In genomic region chr2L:8163025-8163351, dm6 we compare ENCODE assay signal across 1 fruit fly cellular context.
A peak's percentile ranks its signal among the peaks of the same experiment; 100 is the strongest.
TF ChIP-seq lines count a peak whose summit lies in the region.

TSS of gene Piezo (plus strand) at chr2L:8163073.

TF ChIP-seq in whole organism, embryonic, 481 proteins besides CTCF, POLR2A, EP300 and RAD21 (continued from another document):
- TF ChIP-seq jigr1 (GFP tag; IDR thresholded peaks at IDR 0.05; lab: Robert Waterston, UW) = no peak
- no peak for TF ChIP-seq maf-S (GFP tag; optimal IDR thresholded peaks at IDR 0.05; lab: Kevin White, UChicago)
- no peak for TF ChIP-seq CG13894 (tag; optimal IDR thresholded peaks at IDR 0.05; lab: Kevin White, UChicago)
- TF ChIP-seq Fer3 (tag; optimal IDR thresholded peaks at IDR 0.05; lab: Kevin White, UChicago) = no peak
- TF ChIP-seq rib (GFP tag; IDR thresholded peaks at IDR 0.05; lab: Robert Waterston, UW) = no peak
- no peak for TF ChIP-seq pho (GFP tag; optimal IDR thresholded peaks at IDR 0.05; lab: Kevin White, UChicago)
- no peak for TF ChIP-seq CG9876 (GFP tag; optimal IDR thresholded peaks at IDR 0.05; lab: Kevin White, UChicago)
- TF ChIP-seq CG4328 (GFP tag; optimal IDR thresholded peaks at IDR 0.05; lab: Kevin White, UChicago) = no peak
- no peak for TF ChIP-seq Rfx (GFP tag; IDR thresholded peaks at IDR 0.05; lab: Robert Waterston, UW)
- no peak for TF ChIP-seq CG12391 (tag; optimal IDR thresholded peaks at IDR 0.05; lab: Kevin White, UChicago)
- no peak for TF ChIP-seq CG18764 (GFP tag; optimal IDR thresholded peaks at IDR 0.05; lab: Kevin White, UChicago)
- TF ChIP-seq inv (GFP tag; IDR thresholded peaks at IDR 0.05; lab: Robert Waterston, UW; ENCODE audit: partially characterized antibody) = peak; percentile 6; the same call in 1 of the 2 replicates
- TF ChIP-seq CG3847 (GFP tag; IDR thresholded peaks at IDR 0.05; lab: Robert Waterston, UW) = no peak
- no peak for TF ChIP-seq Sin3A (optimal IDR thresholded peaks at IDR 0.05; lab: Kevin White, UChicago)
- no peak for TF ChIP-seq Optix (GFP tag; IDR thresholded peaks at IDR 0.05; lab: Robert Waterston, UW)
- TF ChIP-seq CG12155 (GFP tag; optimal IDR thresholded peaks at IDR 0.05; lab: Kevin White, UChicago) = no peak
- peak; percentile 13; the same call in 1 of the 2 replicates for TF ChIP-seq ato (GFP tag; IDR thresholded peaks at IDR 0.05; lab: Robert Waterston, UW; ENCODE audit: partially characterized antibody)
- no peak for TF ChIP-seq CG4617 (GFP tag; optimal IDR thresholded peaks at IDR 0.05; lab: Kevin White, UChicago; ENCODE audit: borderline replicate concordance)
- 0 out of 3 replicates have a peak, but pooled peaks have one; percentile 32 for TF ChIP-seq hb (GFP tag; IDR thresholded peaks at IDR 0.05; lab: Robert Waterston, UW; ENCODE audit: partially characterized antibody)
- TF ChIP-seq bowl (GFP tag; IDR thresholded peaks at IDR 0.05; lab: Robert Waterston, UW) = no peak
- TF ChIP-seq tna (GFP tag; IDR thresholded peaks at IDR 0.05; lab: Robert Waterston, UW; ENCODE audit: partially characterized antibody) = 0 out of 2 replicates have a peak, but pooled peaks have one; percentile 7
- no peak for TF ChIP-seq Xrp1 (GFP tag; IDR thresholded peaks at IDR 0.05; lab: Robert Waterston, UW)
- TF ChIP-seq cato (GFP tag; optimal IDR thresholded peaks at IDR 0.05; lab: Kevin White, UChicago; ENCODE audit: borderline replicate concordance) = no peak
- TF ChIP-seq CG32532 (GFP tag; IDR thresholded peaks at IDR 0.05; lab: Robert Waterston, UW) = no peak
- no peak for TF ChIP-seq CG4282 (GFP tag; optimal IDR thresholded peaks at IDR 0.05; lab: Kevin White, UChicago)
- no peak for TF ChIP-seq CG8765 (GFP tag; IDR thresholded peaks at IDR 0.05; lab: Robert Waterston, UW)
- no peak for TF ChIP-seq dmrt11E (tag; optimal IDR thresholded peaks at IDR 0.05; lab: Kevin White, UChicago)
- no peak for TF ChIP-seq Gsc (GFP tag; IDR thresholded peaks at IDR 0.05; lab: Robert Waterston, UW)
- TF ChIP-seq cas (GFP tag; IDR thresholded peaks at IDR 0.05; lab: Robert Waterston, UW) = no peak
- TF ChIP-seq tup (GFP tag; optimal IDR thresholded peaks at IDR 0.05; lab: Kevin White, UChicago) = no peak
- no peak for TF ChIP-seq CG30403 (GFP tag; optimal IDR thresholded peaks at IDR 0.05; lab: Kevin White, UChicago)
- TF ChIP-seq insv (GFP tag; optimal IDR thresholded peaks at IDR 0.05; lab: Kevin White, UChicago) = no peak
- TF ChIP-seq CG11695 (GFP tag; IDR thresholded peaks at IDR 0.05; lab: Robert Waterston, UW) = no peak
- TF ChIP-seq amos (GFP tag; IDR thresholded peaks at IDR 0.05; lab: Robert Waterston, UW; ENCODE audit: partially characterized antibody) = peak; percentile 58; the same call in 1 of the 2 replicates
- TF ChIP-seq CG10209 (GFP tag; optimal IDR thresholded peaks at IDR 0.05; lab: Kevin White, UChicago) = peak; percentile 15
- peak; percentile 4 for TF ChIP-seq CG5180 (GFP tag; optimal IDR thresholded peaks at IDR 0.05; lab: Kevin White, UChicago)
- no peak for TF ChIP-seq CG2875 (GFP tag; optimal IDR thresholded peaks at IDR 0.05; lab: Kevin White, UChicago)
- TF ChIP-seq slou (GFP tag; optimal IDR thresholded peaks at IDR 0.05; lab: Kevin White, UChicago) = no peak
- no peak for TF ChIP-seq BEAF-32 (GFP tag; optimal IDR thresholded peaks at IDR 0.05; lab: Kevin White, UChicago)
- TF ChIP-seq crol (GFP tag; IDR thresholded peaks at IDR 0.05; lab: Robert Waterston, UW) = peak; percentile 4; the same call in 1 of the 2 replicates
- no peak for TF ChIP-seq CG31388 (GFP tag; optimal IDR thresholded peaks at IDR 0.05; lab: Kevin White, UChicago)
- peak; percentile 51 for TF ChIP-seq nau (GFP tag; optimal IDR thresholded peaks at IDR 0.05; lab: Kevin White, UChicago)
- no peak for TF ChIP-seq repo (GFP tag; optimal IDR thresholded peaks at IDR 0.05; lab: Kevin White, UChicago)
- no peak for TF ChIP-seq CG12744 (GFP tag; optimal IDR thresholded peaks at IDR 0.05; lab: Kevin White, UChicago)
- TF ChIP-seq Opbp (GFP tag; IDR thresholded peaks at IDR 0.05; lab: Robert Waterston, UW; ENCODE audit: partially characterized antibody) = peak; percentile 53; the same call in 1 of the 3 replicates
- TF ChIP-seq CG9727 (GFP tag; optimal IDR thresholded peaks at IDR 0.05; lab: Kevin White, UChicago) = peak; percentile 55
- no peak for TF ChIP-seq CG33213 (GFP tag; optimal IDR thresholded peaks at IDR 0.05; lab: Kevin White, UChicago)
- TF ChIP-seq CG13775 (GFP tag; optimal IDR thresholded peaks at IDR 0.05; lab: Kevin White, UChicago) = no peak
- TF ChIP-seq hth (optimal IDR thresholded peaks at IDR 0.05; lab: Kevin White, UChicago) = no peak
- TF ChIP-seq dysf (GFP tag; IDR thresholded peaks at IDR 0.05; lab: Robert Waterston, UW) = no peak
- TF ChIP-seq CG6683 (GFP tag; optimal IDR thresholded peaks at IDR 0.05; lab: Kevin White, UChicago) = no peak
- no peak for TF ChIP-seq p53 (GFP tag; optimal IDR thresholded peaks at IDR 0.05; lab: Kevin White, UChicago)
- TF ChIP-seq fd102C (GFP tag; optimal IDR thresholded peaks at IDR 0.05; lab: Kevin White, UChicago) = peak; percentile 56
- TF ChIP-seq gt (GFP tag; IDR thresholded peaks at IDR 0.05; lab: Robert Waterston, UW) = no peak
- no peak for TF ChIP-seq Xbp1 (GFP tag; optimal IDR thresholded peaks at IDR 0.05; lab: Kevin White, UChicago)
- no peak for TF ChIP-seq cad (GFP tag; optimal IDR thresholded peaks at IDR 0.05; lab: Kevin White, UChicago)
- TF ChIP-seq CG13123 (GFP tag; optimal IDR thresholded peaks at IDR 0.05; lab: Kevin White, UChicago) = no peak
- no peak for TF ChIP-seq so (GFP tag; IDR thresholded peaks at IDR 0.05; lab: Robert Waterston, UW)
- no peak for TF ChIP-seq CkIIα-i1 (GFP tag; IDR thresholded peaks at IDR 0.05; lab: Robert Waterston, UW)
- TF ChIP-seq Elba2 (GFP tag; optimal IDR thresholded peaks at IDR 0.05; lab: Kevin White, UChicago) = no peak
- TF ChIP-seq Atf6 (GFP tag; IDR thresholded peaks at IDR 0.05; lab: Robert Waterston, UW) = no peak
- TF ChIP-seq CG32772 (GFP tag; IDR thresholded peaks at IDR 0.05; lab: Robert Waterston, UW) = no peak
- TF ChIP-seq Eip74EF (GFP tag; optimal IDR thresholded peaks at IDR 0.05; lab: Kevin White, UChicago) = no peak
- TF ChIP-seq grn (GFP tag; optimal IDR thresholded peaks at IDR 0.05; lab: Kevin White, UChicago) = no peak
- no peak for TF ChIP-seq tx (GFP tag; optimal IDR thresholded peaks at IDR 0.05; lab: Kevin White, UChicago)
- no peak for TF ChIP-seq CG9797 (GFP tag; optimal IDR thresholded peaks at IDR 0.05; lab: Kevin White, UChicago)
- no peak for TF ChIP-seq CG8290 (GFP tag; optimal IDR thresholded peaks at IDR 0.05; lab: Kevin White, UChicago)
- TF ChIP-seq CG8290 (tag; optimal IDR thresholded peaks at IDR 0.05; lab: Kevin White, UChicago) = no peak
- 0 out of 3 replicates have a peak, but pooled peaks have one; percentile 29 for TF ChIP-seq CG7963 (GFP tag; IDR thresholded peaks at IDR 0.05; lab: Robert Waterston, UW; ENCODE audit: partially characterized antibody)
- no peak for TF ChIP-seq CG1603 (tag; optimal IDR thresholded peaks at IDR 0.05; lab: Kevin White, UChicago)
- no peak; the same call in 2 of the 3 replicates for TF ChIP-seq knrl (GFP tag; IDR thresholded peaks at IDR 0.05; lab: Robert Waterston, UW; ENCODE audit: partially characterized antibody)
- peak; percentile 47; the same call in 1 of the 2 replicates for TF ChIP-seq Bgb (GFP tag; IDR thresholded peaks at IDR 0.05; lab: Robert Waterston, UW; ENCODE audit: partially characterized antibody)
- TF ChIP-seq CG31441 (GFP tag; IDR thresholded peaks at IDR 0.05; lab: Robert Waterston, UW) = no peak
- TF ChIP-seq ATbp (GFP tag; optimal IDR thresholded peaks at IDR 0.05; lab: Kevin White, UChicago) = no peak
- TF ChIP-seq CG42726 (GFP tag; IDR thresholded peaks at IDR 0.05; lab: Robert Waterston, UW; ENCODE audit: partially characterized antibody) = peak; percentile 49; the same call in 1 of the 2 replicates
- peak; percentile 24 for TF ChIP-seq sug (tag; optimal IDR thresholded peaks at IDR 0.05; lab: Kevin White, UChicago)
- TF ChIP-seq CG6791 (GFP tag; IDR thresholded peaks at IDR 0.05; lab: Robert Waterston, UW; ENCODE audit: partially characterized antibody) = peak; percentile 44; the same call in 1 of the 3 replicates
- 0 out of 2 replicates have a peak, but pooled peaks have one; percentile 1 for TF ChIP-seq sim (GFP tag; IDR thresholded peaks at IDR 0.05; lab: Robert Waterston, UW)
- 0 out of 2 replicates have a peak, but pooled peaks have one; percentile 9 for TF ChIP-seq bbx (GFP tag; IDR thresholded peaks at IDR 0.05; lab: Robert Waterston, UW; ENCODE audit: partially characterized antibody)
- no peak for TF ChIP-seq Sox100B (GFP tag; optimal IDR thresholded peaks at IDR 0.05; lab: Kevin White, UChicago)
- no peak for TF ChIP-seq CG17912 (GFP tag; optimal IDR thresholded peaks at IDR 0.05; lab: Kevin White, UChicago)
- no peak for TF ChIP-seq pfk (GFP tag; optimal IDR thresholded peaks at IDR 0.05; lab: Kevin White, UChicago)
- TF ChIP-seq luna (GFP tag; optimal IDR thresholded peaks at IDR 0.05; lab: Kevin White, UChicago) = no peak
- no peak for TF ChIP-seq CG3726 (GFP tag; IDR thresholded peaks at IDR 0.05; lab: Robert Waterston, UW)
